Fruit fly (Drosophila melanogaster) whole organism, prepupa: ENCODE results near the gene qin.

ENCODE experiments used
- Blimp-1 ChIP-seq: fragments of 200-800 bp; sonication (Bioruptor generic); optimal IDR thresholded peaks from 3 replicates; lab custom pipeline; 2017; ENCODE audit warnings: missing biosample characterization, missing genetic modification characterization, mild to moderate bottlenecking, moderate library complexity, missing genetic modification reagents
- CG10631 ChIP-seq: fragments of 200-800 bp; sonication (Bioruptor generic); optimal IDR thresholded peaks from 2 replicates; lab custom pipeline; 2016; ENCODE audit warnings: missing biosample characterization, missing genetic modification characterization
- CG11294 ChIP-seq: fragments of 200-800 bp; sonication (Bioruptor generic); IDR thresholded peaks from 2 replicates; pipeline ENCODE4 v1.3.6; 2022; ENCODE audit warnings: missing biosample characterization, missing genetic modification characterization
- CG11762 ChIP-seq: fragments of 200-800 bp; sonication (Bioruptor generic); optimal IDR thresholded peaks from 3 replicates; lab custom pipeline; 2016; ENCODE audit warnings: missing biosample characterization, missing genetic modification characterization; ENCODE audit not compliant: insufficient read depth
- CG11902 ChIP-seq: fragments of 200-800 bp; sonication (Bioruptor generic); optimal IDR thresholded peaks from 3 replicates; lab custom pipeline; 2016; ENCODE audit warnings: missing biosample characterization, missing genetic modification characterization
- CG15336 ChIP-seq: fragments of 200-800 bp; sonication (Bioruptor generic); IDR thresholded peaks from 2 replicates; pipeline ENCODE4 v1.3.6; 2022; ENCODE audit warnings: missing biosample characterization, missing genetic modification characterization
- CG16779 ChIP-seq: fragments of 200-800 bp; sonication (Bioruptor generic); optimal IDR thresholded peaks from 3 replicates; lab custom pipeline; 2017; ENCODE audit warnings: missing biosample characterization, mild to moderate bottlenecking, missing genetic modification characterization
- CG3032 ChIP-seq: fragments of 200-800 bp; optimal IDR thresholded peaks from 2 replicates; lab custom pipeline; 2019; ENCODE audit warnings: missing biosample characterization, mild to moderate bottlenecking, missing genetic modification characterization, moderate library complexity
- CG31627 ChIP-seq: fragments of 200-800 bp; sonication (Bioruptor generic); optimal IDR thresholded peaks from 3 replicates; lab custom pipeline; 2016; ENCODE audit warnings: missing biosample characterization, missing genetic modification characterization
- CG32006 ChIP-seq: fragments of 200-800 bp; sonication (Bioruptor generic); optimal IDR thresholded peaks from 3 replicates; lab custom pipeline; 2017; ENCODE audit warnings: missing biosample characterization, mild to moderate bottlenecking, missing genetic modification characterization
- CG34406 ChIP-seq: fragments of 200-800 bp; sonication (Bioruptor generic); optimal IDR thresholded peaks from 3 replicates; lab custom pipeline; 2016; ENCODE audit warnings: missing biosample characterization, missing genetic modification characterization
- CG4318 ChIP-seq: fragments of 200-800 bp; sonication (Bioruptor generic); optimal IDR thresholded peaks from 3 replicates; lab custom pipeline; 2017; ENCODE audit warnings: missing biosample characterization, mild to moderate bottlenecking, missing genetic modification characterization
- CG6163 ChIP-seq: fragments of 200-800 bp; sonication (Bioruptor generic); IDR thresholded peaks from 3 replicates; pipeline ENCODE4 v1.3.6; 2022; ENCODE audit warnings: missing biosample characterization, missing genetic modification characterization
- CG6792 ChIP-seq: fragments of 200-800 bp; sonication (Bioruptor generic); optimal IDR thresholded peaks from 3 replicates; lab custom pipeline; 2016; ENCODE audit warnings: missing biosample characterization, missing genetic modification characterization
- CG6808 ChIP-seq: fragments of 200-800 bp; sonication (Bioruptor generic); optimal IDR thresholded peaks from 3 replicates; lab custom pipeline; 2017; ENCODE audit warnings: missing biosample characterization, missing genetic modification characterization, mild to moderate bottlenecking, moderate library complexity, missing genetic modification reagents
- CG6854 ChIP-seq: fragments of 200-800 bp; sonication (Bioruptor generic); optimal IDR thresholded peaks from 2 replicates; lab custom pipeline; 2017; ENCODE audit warnings: missing biosample characterization, mild to moderate bottlenecking, missing genetic modification characterization
- CG8119 ChIP-seq: fragments of 200-800 bp; sonication (Bioruptor generic); IDR thresholded peaks from 3 replicates; pipeline ENCODE4 v1.3.6; 2022; ENCODE audit warnings: missing biosample characterization, missing genetic modification characterization
- CG8319 ChIP-seq: fragments of 200-800 bp; sonication (Bioruptor generic); optimal IDR thresholded peaks from 3 replicates; lab custom pipeline; 2016; ENCODE audit warnings: missing biosample characterization, missing genetic modification characterization
- CG8632 ChIP-seq: fragments of 200-800 bp; sonication (Bioruptor generic); optimal IDR thresholded peaks from 3 replicates; lab custom pipeline; 2016; ENCODE audit warnings: missing biosample characterization, missing genetic modification characterization
- CG9139 ChIP-seq: fragments of 200-800 bp; sonication (Bioruptor generic); optimal IDR thresholded peaks from 3 replicates; lab custom pipeline; 2017; ENCODE audit warnings: missing biosample characterization, mild to moderate bottlenecking, missing genetic modification characterization
- Eip75B ChIP-seq: fragments of 200-800 bp; sonication (Bioruptor generic); optimal IDR thresholded peaks from 3 replicates; lab custom pipeline; 2016; ENCODE audit warnings: missing biosample characterization, missing genetic modification characterization
- Eip78C ChIP-seq: fragments of 200-800 bp; sonication (Bioruptor generic); peaks from one replicate; lab custom pipeline; 2016; ENCODE audit warnings: missing biosample characterization, missing genetic modification characterization
- Ets21C ChIP-seq: fragments of 200-800 bp; sonication (Bioruptor generic); optimal IDR thresholded peaks from 3 replicates; lab custom pipeline; 2016; ENCODE audit warnings: missing biosample characterization, missing genetic modification characterization
- Gug ChIP-seq: fragments of 200-800 bp; sonication (Bioruptor generic); IDR thresholded peaks from 2 replicates; pipeline ENCODE4 v1.3.6; 2022; ENCODE audit warnings: missing biosample characterization, missing genetic modification characterization
- Hr38 ChIP-seq: sonication (Bioruptor generic); optimal IDR thresholded peaks from 2 replicates; lab custom pipeline; 2016; ENCODE audit warnings: missing biosample characterization, missing genetic modification characterization
- Hr39 ChIP-seq: fragments of 200-800 bp; sonication (Bioruptor generic); optimal IDR thresholded peaks from 2 replicates; lab custom pipeline; 2016; ENCODE audit warnings: missing biosample characterization, missing genetic modification characterization
- Hr4 ChIP-seq: fragments of 200-800 bp; sonication (Bioruptor generic); optimal IDR thresholded peaks from 3 replicates; lab custom pipeline; 2016; ENCODE audit warnings: missing biosample characterization, missing genetic modification characterization
- OdsH ChIP-seq: fragments of 200-800 bp; sonication (Bioruptor generic); optimal IDR thresholded peaks from 3 replicates; lab custom pipeline; 2016; ENCODE audit warnings: missing biosample characterization, missing genetic modification characterization
- Sox102F ChIP-seq: fragments of 200-800 bp; sonication (Bioruptor generic); optimal IDR thresholded peaks from 2 replicates; lab custom pipeline; 2016; ENCODE audit warnings: missing biosample characterization, mild to moderate bottlenecking, missing genetic modification characterization
- Sox14 ChIP-seq: fragments of 200-800 bp; sonication (Bioruptor generic); optimal IDR thresholded peaks from 3 replicates; lab custom pipeline; 2016; ENCODE audit warnings: missing biosample characterization, missing genetic modification characterization
- achi ChIP-seq: fragments of 200-800 bp; sonication (Bioruptor generic); optimal IDR thresholded peaks from 3 replicates; lab custom pipeline; 2016; ENCODE audit warnings: missing biosample characterization, missing genetic modification characterization
- acj6 ChIP-seq: fragments of 200-800 bp; sonication (Bioruptor generic); optimal IDR thresholded peaks from 3 replicates; lab custom pipeline; 2016; ENCODE audit warnings: missing biosample characterization, missing genetic modification characterization
- cyc ChIP-seq: fragments of 200-800 bp; sonication (Bioruptor generic); optimal IDR thresholded peaks from 3 replicates; lab custom pipeline; 2016; ENCODE audit warnings: missing biosample characterization, missing genetic modification characterization
- dac ChIP-seq: fragments of 200-800 bp; sonication (Bioruptor generic); optimal IDR thresholded peaks from 2 replicates; lab custom pipeline; 2017; ENCODE audit warnings: missing biosample characterization, mild to moderate bottlenecking, missing genetic modification characterization
- dsx ChIP-seq: fragments of 200-800 bp; optimal IDR thresholded peaks from 3 replicates; lab custom pipeline; 2019; ENCODE audit warnings: missing biosample characterization, mild to moderate bottlenecking, missing genetic modification characterization, moderate library complexity; ENCODE audit not compliant: poor library complexity, severe bottlenecking
- eg ChIP-seq: fragments of 200-800 bp; sonication (Bioruptor generic); IDR thresholded peaks from 3 replicates; pipeline ENCODE4 v1.3.6; 2022; ENCODE audit warnings: missing biosample characterization, missing genetic modification characterization
- esn ChIP-seq: fragments of 200-800 bp; sonication (Bioruptor generic); optimal IDR thresholded peaks from 2 replicates; lab custom pipeline; 2016; ENCODE audit warnings: missing biosample characterization, mild to moderate bottlenecking, missing genetic modification characterization, moderate library complexity
- fd59A ChIP-seq: fragments of 200-800 bp; sonication (Bioruptor generic); optimal IDR thresholded peaks from 2 replicates; lab custom pipeline; 2017; ENCODE audit warnings: missing biosample characterization, mild to moderate bottlenecking, missing genetic modification characterization, missing genetic modification reagents
- fd85E ChIP-seq: fragments of 200-800 bp; sonication (Bioruptor generic); optimal IDR thresholded peaks from 3 replicates; lab custom pipeline; 2016; ENCODE audit warnings: missing biosample characterization, missing genetic modification characterization
- fkh ChIP-seq: fragments of 200-800 bp; sonication (Bioruptor generic); optimal IDR thresholded peaks from 3 replicates; lab custom pipeline; 2017; ENCODE audit warnings: missing biosample characterization, mild to moderate bottlenecking, missing genetic modification characterization, moderate library complexity
- lz ChIP-seq: fragments of 200-800 bp; sonication (Bioruptor generic); optimal IDR thresholded peaks from 3 replicates; lab custom pipeline; 2016; ENCODE audit warnings: missing biosample characterization, missing genetic modification characterization
- net ChIP-seq: fragments of 200-800 bp; sonication (Bioruptor generic); optimal IDR thresholded peaks from 3 replicates; lab custom pipeline; 2016; ENCODE audit warnings: missing biosample characterization, missing genetic modification characterization
- pdm3 ChIP-seq: fragments of 200-800 bp; sonication (Bioruptor generic); optimal IDR thresholded peaks from 3 replicates; lab custom pipeline; 2016; ENCODE audit warnings: missing biosample characterization, missing genetic modification characterization
- salr ChIP-seq, 2 experiments: fragments of 200-800 bp; sonication (Bioruptor generic); optimal IDR thresholded peaks; 3 replicates each; lab custom pipeline; 2016 to 2018; ENCODE audit warnings: missing biosample characterization in 2 of 2, missing genetic modification characterization in 2 of 2, mild to moderate bottlenecking in 1 of 2
- spab ChIP-seq: fragments of 200-800 bp; sonication (Bioruptor generic); optimal IDR thresholded peaks from 2 replicates; lab custom pipeline; 2017; ENCODE audit warnings: missing biosample characterization, mild to moderate bottlenecking, missing genetic modification characterization, missing genetic modification reagents
- ss ChIP-seq, 2 experiments: fragments of 200-800 bp; sonication (Bioruptor generic); optimal IDR thresholded peaks; 2 replicates in 1 of 2; 3 replicates in 1 of 2; lab custom pipeline; 2017 to 2018; ENCODE audit warnings: mild to moderate bottlenecking in 2 of 2, missing biosample characterization in 2 of 2, missing genetic modification characterization in 2 of 2, moderate library complexity in 1 of 2
- svp ChIP-seq: fragments of 200-800 bp; sonication (Bioruptor generic); peaks from one replicate; lab custom pipeline; 2016; ENCODE audit warnings: missing biosample characterization, missing genetic modification characterization
- topi ChIP-seq: fragments of 200-800 bp; sonication (Bioruptor generic); optimal IDR thresholded peaks from 3 replicates; lab custom pipeline; 2016; ENCODE audit warnings: missing biosample characterization, missing genetic modification characterization

Gene qin

DNA sequence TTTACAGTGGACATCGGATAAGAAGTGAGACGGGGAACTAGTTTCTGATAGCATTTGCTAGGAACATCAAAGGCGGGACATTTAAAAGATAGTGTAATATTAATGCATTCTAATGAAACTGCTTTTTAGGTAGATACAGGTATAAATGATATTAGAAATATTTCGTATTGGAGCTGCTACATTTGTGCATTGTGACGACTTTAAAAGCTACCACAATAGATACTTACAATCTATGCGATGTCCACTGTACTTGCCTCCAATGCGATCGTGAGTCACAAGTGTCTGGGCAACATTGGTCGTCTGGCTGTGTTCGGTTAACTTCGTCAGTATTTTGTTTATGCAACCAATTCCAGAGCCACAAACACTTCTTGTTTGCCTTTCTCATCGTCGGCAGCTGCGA, 79.0 kb downstream of the qin start (continued):
- TF ChIP-seq CG11902: peak; percentile 26
- peak; percentile 80 for TF ChIP-seq CG15336 (GFP tag; lab: Robert Waterston, UW)
- peak; percentile 75 for TF ChIP-seq CG6808 (GFP tag; lab: Kevin White, UChicago)
- TF ChIP-seq CG6163 (GFP tag; lab: Robert Waterston, UW): peak; percentile 79; the same call in 2 of the 3 replicates
- TF ChIP-seq spab: no peak
- peak; percentile 64 for TF ChIP-seq CG11294 (GFP tag; lab: Robert Waterston, UW)
- TF ChIP-seq CG34406 (GFP tag; lab: Kevin White, UChicago): peak; percentile 49
- peak; percentile 50 for TF ChIP-seq CG16779 (tag; lab: Kevin White, UChicago)
- TF ChIP-seq CG4318: no peak
- TF ChIP-seq cyc: peak; percentile 62
- no peak for TF ChIP-seq Sox102F (GFP tag; lab: Kevin White, UChicago)
- TF ChIP-seq ss (GFP tag; optimal IDR thresholded peaks at IDR 0.05; lab: Kevin White, UChicago): peak; percentile 47 to 66
- no peak for TF ChIP-seq Hr38 (GFP tag; lab: Kevin White, UChicago)
- peak; percentile 57 for TF ChIP-seq CG11762
- TF ChIP-seq CG8319 (GFP tag; lab: Kevin White, UChicago): peak; percentile 3
- peak; percentile 58 for TF ChIP-seq esn

DNA sequence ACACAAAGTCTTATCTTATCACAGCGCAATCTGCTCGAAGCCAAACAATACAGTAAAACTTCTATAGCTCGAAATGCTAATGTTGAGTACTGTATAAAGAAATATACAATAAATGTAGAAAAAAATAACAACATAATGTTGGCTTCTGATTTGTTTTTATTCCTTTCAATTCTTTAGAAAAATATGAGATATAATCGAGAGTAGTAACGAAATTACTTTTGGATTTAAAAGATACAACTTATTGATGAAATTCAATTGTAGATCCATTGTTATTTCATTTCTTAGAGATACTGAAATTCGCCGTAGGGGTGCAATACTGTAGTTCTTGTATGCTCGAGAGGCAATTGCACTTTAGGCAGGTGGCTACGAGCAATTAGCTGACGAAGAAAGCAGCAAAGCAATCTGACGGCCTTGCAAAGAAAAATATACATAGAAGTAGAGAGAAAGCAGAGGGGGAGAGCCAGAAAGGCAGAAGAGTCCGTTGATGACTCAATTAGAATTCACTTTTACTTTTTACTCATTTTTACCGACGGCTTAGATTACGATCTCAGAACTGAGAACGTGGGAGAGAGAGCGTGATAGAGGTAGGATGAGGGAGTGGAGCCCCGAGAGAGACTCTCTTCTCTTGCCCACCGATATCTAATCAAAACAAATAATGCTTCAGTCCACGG, 79.7 kb downstream of the qin start:
- peak; percentile 35 for TF ChIP-seq CG31627 (GFP tag; lab: Kevin White, UChicago)
- TF ChIP-seq ss (GFP tag; optimal IDR thresholded peaks at IDR 0.05; lab: Kevin White, UChicago): no peak
- peak; percentile 62 for TF ChIP-seq CG8119
- TF ChIP-seq Sox14 (GFP tag; lab: Kevin White, UChicago): peak; percentile 37
- peak; percentile 51 for TF ChIP-seq Gug (GFP tag; lab: Robert Waterston, UW)
- peak; percentile 49 for TF ChIP-seq dsx (GFP tag; lab: Kevin White, UChicago)
- no peak for TF ChIP-seq pdm3 (GFP tag; lab: Kevin White, UChicago)
- TF ChIP-seq acj6 (GFP tag; lab: Kevin White, UChicago): peak; percentile 30
- no peak for TF ChIP-seq fd85E (GFP tag; lab: Kevin White, UChicago)
- peak; percentile 73 for TF ChIP-seq esn
- no peak for TF ChIP-seq CG6854
- no peak for TF ChIP-seq Hr4 (GFP tag; lab: Kevin White, UChicago)
- peak; percentile 74 for TF ChIP-seq Eip75B (GFP tag; lab: Kevin White, UChicago)
- TF ChIP-seq salr (GFP tag; optimal IDR thresholded peaks at IDR 0.05; lab: Kevin White, UChicago): peak in 1 of 2 experiments; percentile 54
- peak; percentile 55; the same call in 2 of the 3 replicates for TF ChIP-seq eg (GFP tag; lab: Robert Waterston, UW)
- no peak for TF ChIP-seq CG8632
- peak; percentile 45 for TF ChIP-seq CG8319 (GFP tag; lab: Kevin White, UChicago)
- TF ChIP-seq OdsH (GFP tag; lab: Kevin White, UChicago): peak; percentile 46
- peak; percentile 40 for TF ChIP-seq dac
- TF ChIP-seq cyc: peak; percentile 44
- TF ChIP-seq CG16779 (tag; lab: Kevin White, UChicago): no peak
- TF ChIP-seq lz (GFP tag; lab: Kevin White, UChicago): peak; percentile 75
- TF ChIP-seq svp (GFP tag; lab: Kevin White, UChicago): peak; percentile 90
- peak; percentile 25 for TF ChIP-seq fkh (GFP tag; lab: Kevin White, UChicago)
- no peak for TF ChIP-seq Hr38 (GFP tag; lab: Kevin White, UChicago)
- TF ChIP-seq CG10631 (GFP tag; lab: Kevin White, UChicago): peak; percentile 58
- peak; percentile 95 for TF ChIP-seq Eip78C (GFP tag; lab: Kevin White, UChicago)
- TF ChIP-seq fd59A (GFP tag; lab: Kevin White, UChicago): peak; percentile 1
- peak; percentile 32 for TF ChIP-seq CG3032 (tag; lab: Kevin White, UChicago)
- peak; percentile 44 for TF ChIP-seq Hr39
- no peak for TF ChIP-seq CG9139 (GFP tag; lab: Kevin White, UChicago)
- peak; percentile 26 for TF ChIP-seq Blimp-1
- TF ChIP-seq achi (GFP tag; lab: Kevin White, UChicago): peak; percentile 51
- no peak for TF ChIP-seq CG32006 (GFP tag; lab: Kevin White, UChicago)
- TF ChIP-seq CG6792: peak; percentile 54
- peak; percentile 68 for TF ChIP-seq topi
- peak; percentile 11; the same call in 1 of the 2 replicates for TF ChIP-seq CG11294 (GFP tag; lab: Robert Waterston, UW)
- no peak for TF ChIP-seq CG6808 (GFP tag; lab: Kevin White, UChicago)
- TF ChIP-seq Ets21C (GFP tag; lab: Kevin White, UChicago): peak; percentile 38
- TF ChIP-seq net (GFP tag; lab: Kevin White, UChicago): peak; percentile 0
